Worm (Caenorhabditis elegans): ENCODE results near the gene C16A11.3.

- TF ChIP-seq zip-11 (GFP tag; IDR thresholded peaks at IDR 0.05) (no peak), lsy-2 (tag; optimal IDR thresholded peaks at IDR 0.05) (no peak), dpl-1 (GFP tag; optimal IDR thresholded peaks at IDR 0.05) (no peak), nhr-77 (tag; optimal IDR thresholded peaks at IDR 0.05) (no peak), nhr-237 (tag; optimal IDR thresholded peaks at IDR 0.05) (no peak), mxl-2 (GFP tag; conservative IDR thresholded peaks at IDR 0.05) (no peak), snpc-4 (tag; optimal IDR thresholded peaks at IDR 0.05) (no peak), mdt-29 (GFP tag; IDR thresholded peaks at IDR 0.05) (no peak), nhr-76 (tag; optimal IDR thresholded peaks at IDR 0.05) (no peak), dmd-6 (GFP tag; IDR thresholded peaks at IDR 0.05) (no peak), unc-62 (GFP tag; optimal IDR thresholded peaks at IDR 0.05 in 1 of 2) (peak in 1 of 2 experiments; percentile 60), unc-62 (tag; optimal IDR thresholded peaks at IDR 0.05) (no peak), mdl-1 (tag; optimal IDR thresholded peaks at IDR 0.05) (no peak), ztf-11 (tag; optimal IDR thresholded peaks at IDR 0.05) (no peak), saeg-2 (GFP tag; IDR thresholded peaks at IDR 0.05) (no peak)
Measured at ce11 chrII:4230816-4231435, 1.6 kb downstream of the C16A11.3 start, which contains the start of gene C16A11.10.

Data from whole organism, L4 larva.